Worm (Caenorhabditis elegans): ENCODE data around the gene endu-2.

- TF ChIP-seq pax-3 (tag; optimal IDR thresholded peaks at IDR 0.05) = no peak
- no peak for TF ChIP-seq dpl-1 (GFP tag; optimal IDR thresholded peaks at IDR 0.05)
- TF ChIP-seq tbx-2 (tag; optimal IDR thresholded peaks at IDR 0.05) = no peak
- no peak for TF ChIP-seq ama-1 (optimal IDR thresholded peaks at IDR 0.05)
- TF ChIP-seq lin-39 (tag; optimal IDR thresholded peaks at IDR 0.05) = no peak
Measured at ce11 chrX:8246126-8246525, 4.0 kb downstream of the endu-2 start, which contains the start of gene kqt-2.
